Worm (Caenorhabditis elegans): Measurements from ENCODE around the gene EGAP5.1.

DNA sequence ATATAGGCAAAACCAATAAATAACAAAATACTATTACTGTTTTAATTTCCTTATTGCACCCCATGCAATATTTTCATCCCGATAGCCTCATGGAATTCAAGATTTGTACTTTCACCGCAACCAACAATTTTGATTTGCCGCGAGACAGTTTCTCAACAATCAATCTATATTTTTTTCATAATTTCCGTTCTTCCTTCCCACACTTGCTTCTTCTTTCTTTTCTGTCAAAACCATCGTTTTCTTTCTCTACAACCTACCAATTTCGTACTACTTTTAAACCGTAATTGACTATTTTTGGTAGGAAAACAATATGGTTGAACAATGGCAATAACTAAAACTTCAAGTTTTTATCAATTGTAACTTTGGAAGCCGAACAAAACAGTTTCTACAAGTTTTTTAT, 14.9 kb upstream of the EGAP5.1 start, which contains the start of gene C31H2.14:
- no peak for TF ChIP-seq unc-55 (GFP tag; optimal IDR thresholded peaks at IDR 0.05)
- no peak for TF ChIP-seq tbx-2 (tag; optimal IDR thresholded peaks at IDR 0.05)
- TF ChIP-seq Y22D7AL.16 (tag; optimal IDR thresholded peaks at IDR 0.05) = no peak
- TF ChIP-seq mec-3 (tag; optimal IDR thresholded peaks at IDR 0.05; ENCODE audit: borderline replicate concordance) = no peak
- no peak for TF ChIP-seq tbx-7 (tag; optimal IDR thresholded peaks at IDR 0.05)
- no peak for TF ChIP-seq nhr-11 (tag; optimal IDR thresholded peaks at IDR 0.05)
- no peak for TF ChIP-seq F13H6.1 (tag; optimal IDR thresholded peaks at IDR 0.05)
- TF ChIP-seq hlh-15 (tag; optimal IDR thresholded peaks at IDR 0.05) = no peak
